Worm (Caenorhabditis elegans) whole organism, L1 larva: Measurements from ENCODE around the gene paqr-2.
A peak's percentile ranks its signal among the peaks of the same experiment; 100 is the strongest.

ENCODE experiments used
- ama-1 ChIP-seq: fragments of 150-350 bp; optimal IDR thresholded peaks from 2 replicates; lab custom pipeline; 2014
- ceh-82 ChIP-seq, 3 experiments: fragments of 150-350 bp in 1 of 3; sonication (generic microtip) in 2 of 3; optimal IDR thresholded peaks; 2 replicates each; lab custom pipeline; 2014 to 2017; ENCODE audit warnings: missing biosample characterization in 3 of 3, missing genetic modification characterization in 3 of 3
- dsc-1 ChIP-seq: sonication (generic microtip); optimal IDR thresholded peaks from 2 replicates; lab custom pipeline; 2016; ENCODE audit warnings: mild to moderate bottlenecking, missing genetic modification characterization, missing compliant biosample characterization
- efl-1 ChIP-seq, 4 experiments: fragments of 150-350 bp; optimal IDR thresholded peaks in 3 of 4; peaks in 1 of 4; 1 replicate in 1 of 4; 2 replicates in 3 of 4; lab custom pipeline; 2014; ENCODE audit warnings: missing biosample characterization in 2 of 4, missing genetic modification characterization in 2 of 4, missing genetic modification reagents in 2 of 4
- fkh-10 ChIP-seq: sonication (generic microtip); optimal IDR thresholded peaks from 2 replicates; lab custom pipeline; 2017; ENCODE audit warnings: missing biosample characterization, missing genetic modification reagents, missing genetic modification characterization
- lir-3 ChIP-seq: sonication (generic microtip); optimal IDR thresholded peaks from 2 replicates; lab custom pipeline; 2016; ENCODE audit warnings: mild to moderate bottlenecking, missing genetic modification characterization, moderate library complexity, missing compliant biosample characterization; ENCODE audit not compliant: poor library complexity
- lsy-2 ChIP-seq, 2 experiments: fragments of 150-350 bp; optimal IDR thresholded peaks; 2 replicates each; lab custom pipeline; 2014; ENCODE audit warnings: missing biosample characterization in 2 of 2, missing genetic modification characterization in 2 of 2
- mdl-1 ChIP-seq, 2 experiments: fragments of 150-350 bp; optimal IDR thresholded peaks; 2 replicates each; lab custom pipeline; 2014 to 2017; ENCODE audit warnings: missing biosample characterization in 2 of 2, missing genetic modification characterization in 2 of 2, inconsistent platforms in 1 of 2
- nhr-71 ChIP-seq: sonication (generic microtip); optimal IDR thresholded peaks from 2 replicates; lab custom pipeline; 2016; ENCODE audit warnings: mild to moderate bottlenecking, missing genetic modification characterization, moderate library complexity, missing compliant biosample characterization
- snpc-4 ChIP-seq: fragments of 150-350 bp; optimal IDR thresholded peaks from 2 replicates; lab custom pipeline; 2014; ENCODE audit warnings: missing biosample characterization, missing genetic modification characterization
- unc-130 ChIP-seq: fragments of 150-350 bp; optimal IDR thresholded peaks from 2 replicates; lab custom pipeline; 2017; ENCODE audit warnings: missing biosample characterization, missing genetic modification characterization, inconsistent platforms
- xbp-1 ChIP-seq: sonication (generic microtip); optimal IDR thresholded peaks from 2 replicates; lab custom pipeline; 2016; ENCODE audit warnings: missing genetic modification characterization, missing compliant biosample characterization

- TF ChIP-seq lsy-2 (tag; optimal IDR thresholded peaks at IDR 0.05; lab: Kevin White, UChicago): no peak
- TF ChIP-seq ama-1 (lab: Kevin White, UChicago): no peak
- TF ChIP-seq fkh-10 (GFP tag; lab: Kevin White, UChicago): no peak
- no peak for TF ChIP-seq efl-1 (optimal IDR thresholded peaks at IDR 0.05; lab: Kevin White, UChicago)
- TF ChIP-seq efl-1 (GFP tag; optimal IDR thresholded peaks at IDR 0.05 in 1 of 2; lab: Kevin White, UChicago): peak in 1 of 2 experiments; percentile 39
- no peak for TF ChIP-seq snpc-4
- no peak for TF ChIP-seq dsc-1 (tag; lab: Kevin White, UChicago)
- no peak for TF ChIP-seq ceh-82 (tag; optimal IDR thresholded peaks at IDR 0.05; lab: Kevin White, UChicago)
- TF ChIP-seq lir-3 (tag; lab: Kevin White, UChicago): no peak
- no peak for TF ChIP-seq xbp-1 (tag; lab: Kevin White, UChicago)
- TF ChIP-seq mdl-1 (tag; optimal IDR thresholded peaks at IDR 0.05; lab: Kevin White, UChicago): no peak
- no peak for TF ChIP-seq unc-130
- no peak for TF ChIP-seq nhr-71 (tag; lab: Kevin White, UChicago)
These were observed 34.0 kb upstream of the paqr-2 start, which contains the start of gene grl-22 for ce11 chrIII:5413680-5414079.
